Worm (Caenorhabditis elegans): ENCODE data around the gene myo-6.

DNA sequence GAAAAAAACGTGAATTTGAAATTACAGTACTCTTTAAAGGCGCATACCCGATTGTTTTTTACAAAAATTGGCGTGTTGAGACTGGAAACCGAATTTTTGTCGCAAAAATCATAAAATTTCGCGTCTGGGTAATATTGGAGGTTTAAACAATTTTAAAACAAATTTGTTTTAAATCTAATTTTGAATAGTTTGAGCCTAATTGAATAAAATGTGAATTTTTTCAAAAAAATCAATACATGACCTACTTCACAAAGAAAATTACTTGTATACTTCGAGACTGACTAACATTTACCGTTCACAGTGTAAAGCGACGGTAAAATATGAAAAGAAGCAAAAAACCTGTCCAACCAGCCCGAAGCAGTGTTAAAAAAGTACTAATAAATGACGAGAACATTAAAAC is 47.7 kb downstream of the myo-6 start:
- TF ChIP-seq tbx-7 (tag; optimal IDR thresholded peaks at IDR 0.05) (no peak), sdc-2 (tag; optimal IDR thresholded peaks at IDR 0.05) (no peak), pax-1 (tag; optimal IDR thresholded peaks at IDR 0.05) (no peak), zip-5 (tag; optimal IDR thresholded peaks at IDR 0.05) (no peak), unc-55 (GFP tag; optimal IDR thresholded peaks at IDR 0.05) (no peak), pqm-1 (tag; optimal IDR thresholded peaks at IDR 0.05) (no peak)
